Worm (Caenorhabditis elegans) whole organism, mixed stage, embryonic: ENCODE data around the gene gtl-1.
"Not testable (repeated sequence)": the region's sequence is repeated elsewhere in the genome, so short reads cannot be mapped to it uniquely, and the experiment has no call there.

Experiments used
- M03D4.4 ChIP-seq: sonication (generic microtip); optimal IDR thresholded peaks from 2 replicates; lab custom pipeline; 2017; ENCODE audit warnings: mild to moderate bottlenecking, missing genetic modification characterization, missing compliant biosample characterization
- bed-3 ChIP-seq: fragments of 200-800 bp; sonication (Bioruptor generic); optimal IDR thresholded peaks from 3 replicates; lab custom pipeline; 2018; ENCODE audit warnings: mild to moderate bottlenecking, missing genetic modification characterization, moderate library complexity, missing compliant biosample characterization
- blmp-1 ChIP-seq: fragments of 150-350 bp; optimal IDR thresholded peaks from 2 replicates; lab custom pipeline; 2014; ENCODE audit warnings: missing biosample characterization, missing genetic modification characterization
- ceh-43 ChIP-seq: fragments of 200-800 bp; sonication (Bioruptor generic); optimal IDR thresholded peaks from 2 replicates; lab custom pipeline; 2018; ENCODE audit warnings: mild to moderate bottlenecking, missing genetic modification characterization, moderate library complexity, missing compliant biosample characterization
- ceh-83 ChIP-seq: fragments of 200-800 bp; sonication (Bioruptor generic); optimal IDR thresholded peaks from 2 replicates; lab custom pipeline; 2018; ENCODE audit warnings: mild to moderate bottlenecking, missing genetic modification characterization, missing compliant biosample characterization
- cnd-1 ChIP-seq: fragments of 200-800 bp; sonication (Bioruptor generic); optimal IDR thresholded peaks from 2 replicates; lab custom pipeline; 2018; ENCODE audit warnings: mild to moderate bottlenecking, missing genetic modification characterization, missing compliant biosample characterization
- drap-1 ChIP-seq: fragments of 200-800 bp; sonication (Bioruptor generic); optimal IDR thresholded peaks from 3 replicates; lab custom pipeline; 2018; ENCODE audit warnings: mild to moderate bottlenecking, missing genetic modification characterization, missing compliant biosample characterization
- elt-1 ChIP-seq: sonication (generic microtip); optimal IDR thresholded peaks from 2 replicates; lab custom pipeline; 2017; ENCODE audit warnings: missing genetic modification characterization, mild to moderate bottlenecking, missing compliant biosample characterization, antibody characterized with exemption, moderate library complexity, borderline replicate concordance; ENCODE audit not compliant: insufficient read depth
- elt-3 ChIP-seq: fragments of 150-350 bp; optimal IDR thresholded peaks from 2 replicates; lab custom pipeline; 2014; ENCODE audit warnings: missing biosample characterization, missing genetic modification characterization
- ham-2 ChIP-seq: fragments of 200-800 bp; sonication (Bioruptor generic); optimal IDR thresholded peaks from 2 replicates; lab custom pipeline; 2018; ENCODE audit warnings: mild to moderate bottlenecking, missing genetic modification characterization, missing compliant biosample characterization
- hlh-1 ChIP-seq: fragments of 150-350 bp; optimal IDR thresholded peaks from 2 replicates; lab custom pipeline; 2014; ENCODE audit warnings: missing biosample characterization, missing genetic modification reagents, missing genetic modification characterization
- lin-13 ChIP-seq: fragments of 150-350 bp; optimal IDR thresholded peaks from 2 replicates; lab custom pipeline; 2014; ENCODE audit warnings: missing biosample characterization, missing genetic modification characterization
- lin-32 ChIP-seq: fragments of 200-800 bp; sonication (Bioruptor generic); optimal IDR thresholded peaks from 2 replicates; lab custom pipeline; 2018; ENCODE audit warnings: mild to moderate bottlenecking, missing genetic modification characterization, missing compliant biosample characterization
- lsy-2 ChIP-seq: fragments of 150-350 bp; optimal IDR thresholded peaks from 2 replicates; lab custom pipeline; 2014; ENCODE audit warnings: missing biosample characterization, missing genetic modification characterization
- mep-1 ChIP-seq: fragments of 150-350 bp; optimal IDR thresholded peaks from 2 replicates; lab custom pipeline; 2017; ENCODE audit warnings: missing biosample characterization, missing genetic modification reagents, missing genetic modification characterization, inconsistent platforms
- nhr-12 ChIP-seq: fragments of 150-350 bp; optimal IDR thresholded peaks from 2 replicates; lab custom pipeline; 2014; ENCODE audit warnings: missing biosample characterization, missing genetic modification characterization
- nhr-2 ChIP-seq: fragments of 150-350 bp; optimal IDR thresholded peaks from 2 replicates; lab custom pipeline; 2014; ENCODE audit warnings: missing biosample characterization, missing genetic modification characterization
- nhr-28 ChIP-seq: fragments of 150-350 bp; optimal IDR thresholded peaks from 2 replicates; lab custom pipeline; 2014; ENCODE audit warnings: missing biosample characterization, missing genetic modification characterization
- pha-4 ChIP-seq: fragments of 150-350 bp; optimal IDR thresholded peaks from 2 replicates; lab custom pipeline; 2018; ENCODE audit warnings: missing biosample characterization, missing genetic modification reagents, missing genetic modification characterization
- sem-2 ChIP-seq: fragments of 200-800 bp; sonication (Bioruptor generic); optimal IDR thresholded peaks from 2 replicates; lab custom pipeline; 2018; ENCODE audit warnings: mild to moderate bottlenecking, missing genetic modification characterization, missing compliant biosample characterization
- snpc-4 ChIP-seq: fragments of 150-350 bp; optimal IDR thresholded peaks from 2 replicates; lab custom pipeline; 2014; ENCODE audit warnings: missing biosample characterization, missing genetic modification characterization
- sptf-1 ChIP-seq: sonication (generic microtip); optimal IDR thresholded peaks from 2 replicates; lab custom pipeline; 2017; ENCODE audit warnings: mild to moderate bottlenecking, missing genetic modification characterization, moderate library complexity, missing compliant biosample characterization
- tbx-8 ChIP-seq: fragments of 200-800 bp; sonication (Bioruptor generic); optimal IDR thresholded peaks from 2 replicates; lab custom pipeline; 2018; ENCODE audit warnings: mild to moderate bottlenecking, missing genetic modification characterization, moderate library complexity, missing compliant biosample characterization
- unc-120 ChIP-seq: sonication (generic microtip); optimal IDR thresholded peaks from 2 replicates; lab custom pipeline; 2017; ENCODE audit warnings: missing genetic modification characterization, missing compliant biosample characterization; ENCODE audit not compliant: poor library complexity, severe bottlenecking
- unc-62 ChIP-seq: fragments of 150-350 bp; optimal IDR thresholded peaks from 2 replicates; lab custom pipeline; 2014; ENCODE audit warnings: missing biosample characterization, missing genetic modification reagents, missing genetic modification characterization
- zip-8 ChIP-seq: fragments of 150-350 bp; optimal IDR thresholded peaks from 2 replicates; lab custom pipeline; 2014; ENCODE audit warnings: missing biosample characterization, missing genetic modification characterization

gtl-1 gene

ce11 chrIV:11269483-11269882 is 10.1 kb upstream of the gtl-1 start:
- TF ChIP-seq mep-1 (no peak), unc-120 (tag; lab: Kevin White, UChicago) (no peak), pha-4 (tag; lab: Kevin White, UChicago) (no peak), bed-3 (GFP tag; lab: Kevin White, UChicago) (no peak), lin-32 (GFP tag; lab: Kevin White, UChicago) (no peak), cnd-1 (tag; lab: Kevin White, UChicago) (no peak), zip-8 (tag; lab: Kevin White, UChicago) (no peak), ham-2 (GFP tag; lab: Kevin White, UChicago) (no peak), hlh-1 (tag; lab: Kevin White, UChicago) (no peak)

DNA sequence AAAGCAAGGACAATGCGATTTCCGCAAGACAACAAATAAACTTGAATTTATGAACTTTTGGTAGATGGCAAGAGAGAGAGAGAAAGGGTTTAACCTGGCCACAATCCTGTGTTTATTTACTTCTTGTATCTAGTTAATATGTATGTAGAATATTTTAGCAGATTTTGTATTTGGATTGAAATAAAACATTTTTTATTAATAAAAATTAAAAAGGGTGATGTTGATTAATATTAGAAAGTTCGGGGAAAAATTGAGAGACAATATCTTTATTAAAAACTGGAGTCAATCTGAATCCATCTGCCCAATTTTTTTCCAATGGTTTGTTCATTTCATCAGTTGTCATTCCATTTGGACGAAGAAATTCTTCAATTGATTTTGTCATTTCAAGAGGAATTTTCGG is 6.8 kb upstream of the gtl-1 start, which contains the start of gene col-127:
TSS of gene col-127 (minus strand) at position 101 of the 400 bp plus-strand sequence.
- no peak for TF ChIP-seq blmp-1
- TF ChIP-seq nhr-2 = no peak
- TF ChIP-seq hlh-1 (tag; lab: Kevin White, UChicago) = no peak
- TF ChIP-seq nhr-12 (tag; lab: Kevin White, UChicago) = no peak
- TF ChIP-seq lin-32 (GFP tag; lab: Kevin White, UChicago) = no peak

DNA sequence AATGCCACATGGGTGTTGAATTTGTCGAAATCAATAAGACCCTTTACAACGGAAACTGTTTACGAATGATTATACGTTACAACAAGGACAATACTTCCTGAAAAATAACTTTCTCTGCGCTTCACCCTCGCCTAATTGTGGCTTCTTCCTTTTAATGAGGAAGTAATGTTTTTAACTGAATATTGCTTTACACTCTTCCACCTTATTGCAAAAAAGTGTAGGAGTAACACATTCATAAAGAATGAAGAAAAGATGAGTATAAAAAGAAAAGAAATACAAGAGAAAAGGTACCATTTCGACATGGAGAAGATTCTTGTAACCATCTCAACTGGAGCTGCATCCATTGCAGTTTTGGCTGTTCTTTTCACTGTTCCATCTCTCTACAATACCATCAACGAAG is 3.8 kb upstream of the gtl-1 start, which contains the start of gene col-126:
TSS of gene col-126 (plus strand) at position 301 of the 400 bp plus-strand sequence.
- TF ChIP-seq tbx-8 (GFP tag; lab: Kevin White, UChicago); hlh-1 (tag; lab: Kevin White, UChicago); unc-62 (GFP tag; lab: Kevin White, UChicago): not testable (repeated sequence)

DNA sequence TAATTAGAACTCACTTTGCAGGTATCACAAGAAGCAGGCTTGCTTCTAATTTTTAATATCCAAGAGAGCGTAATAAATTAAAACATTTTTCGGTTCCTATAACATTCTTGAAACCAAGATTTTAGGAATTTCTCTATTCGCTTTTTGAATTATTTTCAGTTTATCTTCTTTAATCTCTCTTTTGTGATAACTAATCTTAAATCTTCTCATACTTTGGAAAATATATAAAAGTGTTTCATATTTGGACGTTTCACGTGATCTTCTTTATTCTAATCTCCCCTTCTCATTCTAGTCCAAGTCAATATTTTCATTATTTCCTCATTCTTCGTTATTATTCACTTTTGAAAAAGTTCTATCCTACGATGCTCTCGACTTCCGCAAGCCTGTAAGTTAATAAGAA is 2.2 kb upstream of the gtl-1 start, which contains the start of gene F54D1.1:
TSS of gene F54D1.1 (plus strand) at position 301 of the 400 bp plus-strand sequence.
- TF ChIP-seq elt-1 (tag; lab: Kevin White, UChicago) (no peak), blmp-1 (no peak), tbx-8 (GFP tag; lab: Kevin White, UChicago) (no peak), ceh-83 (GFP tag; lab: Kevin White, UChicago) (no peak), cnd-1 (tag; lab: Kevin White, UChicago) (no peak)
- TF ChIP-seq, all 35 proteins: peak for 0

DNA sequence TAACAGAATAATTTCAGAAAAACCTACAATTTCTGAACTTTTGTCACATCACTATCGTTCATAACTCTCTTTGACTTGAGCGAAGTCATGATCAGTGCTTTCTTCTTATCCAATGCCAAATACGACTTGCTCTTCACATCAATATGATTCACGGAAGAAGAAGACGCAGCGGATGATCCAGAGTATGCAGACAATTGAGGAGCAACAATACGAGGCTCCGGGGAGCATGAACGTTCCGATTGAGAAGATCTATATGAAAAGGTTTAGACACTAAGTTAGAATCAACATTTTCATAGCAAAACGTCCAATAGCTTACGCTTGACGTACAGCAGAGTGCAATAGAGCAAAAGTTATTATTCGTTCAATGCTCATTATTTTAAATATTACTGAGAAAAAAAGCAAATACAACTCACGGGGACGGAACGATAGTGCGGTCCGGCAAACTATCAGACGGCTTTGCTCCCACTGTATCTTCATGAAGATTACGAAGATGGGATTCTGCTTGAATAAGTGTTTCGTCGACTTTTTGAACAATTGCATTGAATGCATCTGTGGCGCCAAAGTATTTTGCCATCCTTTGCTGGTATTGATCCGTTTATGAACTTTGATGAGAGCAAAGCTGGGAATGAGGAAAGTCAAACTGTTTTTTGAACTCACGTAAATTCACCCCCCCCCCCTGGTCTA is 1.4 kb upstream of the gtl-1 start, which contains the start of gene C05C12.5:
TSS of gene C05C12.5 (minus strand) at position 642 of the 684 bp plus-strand sequence.
- TF ChIP-seq lin-13 (tag; lab: Kevin White, UChicago) (no peak), bed-3 (GFP tag; lab: Kevin White, UChicago) (no peak), sem-2 (no peak), ceh-83 (GFP tag; lab: Kevin White, UChicago) (no peak), unc-120 (tag; lab: Kevin White, UChicago) (no peak), ceh-43 (GFP tag; lab: Kevin White, UChicago) (no peak), elt-3 (no peak), nhr-2 (no peak)

DNA sequence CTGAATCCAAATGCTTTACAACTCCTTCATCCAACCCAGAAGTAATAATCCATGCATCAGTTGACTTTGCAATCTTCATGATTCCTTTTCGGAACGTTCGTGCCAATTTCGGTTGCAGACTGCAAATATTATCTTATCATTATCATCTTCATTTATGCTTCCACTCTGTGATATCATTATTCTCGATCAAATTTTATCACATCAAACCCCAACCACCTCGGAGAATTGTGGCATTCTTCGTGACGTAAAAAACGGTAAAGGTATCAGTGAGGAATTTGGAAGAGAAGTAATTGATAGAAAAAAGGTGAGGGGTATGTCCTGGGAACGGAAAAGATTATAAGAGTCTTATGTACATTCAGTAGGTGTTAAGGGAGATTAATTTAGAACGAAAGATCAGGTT is 1.9 kb downstream of the gtl-1 start:
- TF ChIP-seq M03D4.4 (no peak), drap-1 (GFP tag; lab: Kevin White, UChicago) (no peak), blmp-1 (no peak), lsy-2 (no peak), tbx-8 (GFP tag; lab: Kevin White, UChicago) (no peak), ceh-43 (GFP tag; lab: Kevin White, UChicago) (no peak), sptf-1 (tag; lab: Kevin White, UChicago) (no peak), nhr-12 (tag; lab: Kevin White, UChicago) (no peak), nhr-28 (tag; lab: Kevin White, UChicago) (no peak), bed-3 (GFP tag; lab: Kevin White, UChicago) (no peak), zip-8 (tag; lab: Kevin White, UChicago) (no peak), ham-2 (GFP tag; lab: Kevin White, UChicago) (no peak), snpc-4 (tag; lab: Kevin White, UChicago) (no peak), nhr-2 (no peak), mep-1 (no peak), pha-4 (tag; lab: Kevin White, UChicago) (no peak)
